Worm (Caenorhabditis elegans) whole organism, L4/young adult: ENCODE data around the gene F49E8.7.

Source experiments
- W03F9.2 ChIP-seq: fragments of 150-350 bp; optimal IDR thresholded peaks from 2 replicates; lab custom pipeline; 2014; ENCODE audit warnings: missing biosample characterization, missing genetic modification characterization
- him-1 ChIP-seq: sonication (generic microtip); optimal IDR thresholded peaks from 2 replicates; lab custom pipeline; 2016; ENCODE audit warnings: missing genotype, missing genetic modification reagents, missing genetic modification characterization, missing compliant biosample characterization

DNA sequence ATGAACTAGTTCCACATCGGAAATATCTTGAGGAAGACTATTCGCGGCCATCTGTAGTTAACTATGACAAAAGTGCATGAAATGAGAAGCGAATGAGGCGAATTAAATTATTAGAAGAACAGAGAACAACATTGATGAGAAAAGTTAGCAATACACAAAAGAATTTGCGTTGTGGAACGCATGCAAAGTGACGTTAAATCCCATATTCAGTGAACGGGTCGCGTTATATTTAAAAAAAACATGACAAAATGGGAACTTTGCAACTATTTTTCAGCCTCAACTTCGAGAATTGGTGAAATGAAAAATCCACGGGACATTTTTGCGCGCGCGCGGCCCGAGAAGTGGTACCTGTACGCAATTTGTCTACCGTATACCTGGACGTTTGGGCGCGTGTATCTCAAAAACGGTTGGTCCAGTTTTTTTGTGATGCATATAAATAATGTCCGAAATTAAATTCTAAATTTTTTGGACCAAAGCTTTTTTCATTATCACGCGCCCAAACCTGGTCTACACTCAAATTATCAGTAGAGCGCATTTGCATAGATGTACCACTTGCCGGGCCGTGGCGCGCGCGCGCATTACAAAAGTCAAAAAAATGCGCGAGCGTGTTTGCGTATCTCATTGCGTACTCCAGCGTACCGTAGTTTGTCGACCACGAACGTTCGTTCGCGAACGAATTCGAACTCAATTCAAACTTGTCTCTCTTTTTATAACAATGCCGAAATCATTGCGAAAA is 8.2 kb downstream of the F49E8.7 start, which contains the start of the genes cdd-2 and oef-1:
- TF ChIP-seq him-1 (tag; lab: Kevin White, UChicago) (no peak), W03F9.2 (tag; lab: Kevin White, UChicago) (no peak)
